Worm (Caenorhabditis elegans): ENCODE measurements around the gene bgnt-1.1.

bgnt-1.1 gene

DNA sequence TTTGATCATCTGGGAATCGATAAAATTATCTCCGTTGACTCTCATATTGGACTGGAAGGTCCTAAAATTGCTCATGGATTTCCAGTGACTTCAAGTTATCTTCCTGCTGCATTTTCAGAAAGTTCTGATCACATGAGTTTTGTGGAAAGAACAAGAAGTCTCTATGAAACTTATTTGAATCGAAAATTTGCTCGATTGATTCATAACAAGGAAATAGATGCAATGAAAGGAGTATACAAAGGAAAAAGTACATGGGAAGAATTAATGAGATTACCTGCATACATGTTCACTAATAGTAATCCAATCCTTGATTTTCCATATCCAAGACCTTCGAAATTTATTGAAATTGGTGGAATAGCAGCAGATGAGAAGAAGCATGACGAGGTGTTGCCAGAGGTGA lies 6.8 kb upstream of the bgnt-1.1 start:
- no peak for TF ChIP-seq R02D3.7 (tag; optimal IDR thresholded peaks at IDR 0.05)
- no peak for TF ChIP-seq skn-1 (tag; optimal IDR thresholded peaks at IDR 0.05)
- no peak for TF ChIP-seq nhr-67 (tag; optimal IDR thresholded peaks at IDR 0.05)
- no peak for TF ChIP-seq nfya-1 (tag; optimal IDR thresholded peaks at IDR 0.05; ENCODE audit: insufficient read depth)
- no peak for TF ChIP-seq fkh-10 (GFP tag; optimal IDR thresholded peaks at IDR 0.05)
- TF ChIP-seq nhr-12 (tag; optimal IDR thresholded peaks at IDR 0.05): no peak
- TF ChIP-seq lsy-12 (tag; optimal IDR thresholded peaks at IDR 0.05): no peak
- TF ChIP-seq nhr-28 (tag; optimal IDR thresholded peaks at IDR 0.05): no peak
- TF ChIP-seq egl-5 (tag; optimal IDR thresholded peaks at IDR 0.05): no peak
- TF ChIP-seq lin-15B (tag; optimal IDR thresholded peaks at IDR 0.05): no peak
- TF ChIP-seq ztf-4 (tag; optimal IDR thresholded peaks at IDR 0.05): no peak
- no peak for TF ChIP-seq jun-1 (tag; optimal IDR thresholded peaks at IDR 0.05)
- no peak for TF ChIP-seq tbx-2 (tag; optimal IDR thresholded peaks at IDR 0.05)
- no peak for TF ChIP-seq unc-62 (GFP tag; optimal IDR thresholded peaks at IDR 0.05)
- no peak for TF ChIP-seq unc-39 (tag; optimal IDR thresholded peaks at IDR 0.05)
- no peak for TF ChIP-seq pha-4 (tag; optimal IDR thresholded peaks at IDR 0.05)

- peak; percentile 85 for TF ChIP-seq elt-2 (tag; optimal IDR thresholded peaks at IDR 0.05)
- TF ChIP-seq mml-1 (tag; optimal IDR thresholded peaks at IDR 0.05): no peak
- peak; percentile 84 for TF ChIP-seq pqm-1 (tag; optimal IDR thresholded peaks at IDR 0.05)
- TF ChIP-seq fos-1 (tag; optimal IDR thresholded peaks at IDR 0.05): no peak
Measured at ce11 chrIV:10466398-10466797, 6.2 kb upstream of the bgnt-1.1 start.

DNA sequence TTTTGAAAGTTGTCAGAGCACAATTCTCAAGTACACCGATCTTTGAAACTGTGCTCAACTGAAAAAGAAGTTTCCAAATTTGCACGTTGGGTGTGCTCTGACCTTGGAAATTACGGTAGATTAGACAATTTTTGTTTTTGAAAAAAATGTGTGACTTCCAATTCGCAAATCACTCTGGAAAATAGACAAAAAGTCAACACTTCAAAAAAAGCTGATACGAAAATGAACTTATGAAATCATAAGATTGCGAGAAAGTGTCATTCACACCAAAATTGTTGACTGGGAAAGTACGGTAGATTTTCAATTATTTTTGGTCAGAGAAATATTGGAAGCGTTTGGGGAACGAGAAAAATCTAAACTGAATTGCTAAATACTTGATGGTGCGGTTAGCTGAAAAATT lies 5.2 kb upstream of the bgnt-1.1 start:
- peak; percentile 66 for TF ChIP-seq elt-2 (tag; optimal IDR thresholded peaks at IDR 0.05)
- TF ChIP-seq ZK546.5 (tag; optimal IDR thresholded peaks at IDR 0.05): no peak
- TF ChIP-seq pha-4 (tag; optimal IDR thresholded peaks at IDR 0.05): peak; percentile 2
- peak; percentile 2 for TF ChIP-seq pqm-1 (tag; optimal IDR thresholded peaks at IDR 0.05)

DNA sequence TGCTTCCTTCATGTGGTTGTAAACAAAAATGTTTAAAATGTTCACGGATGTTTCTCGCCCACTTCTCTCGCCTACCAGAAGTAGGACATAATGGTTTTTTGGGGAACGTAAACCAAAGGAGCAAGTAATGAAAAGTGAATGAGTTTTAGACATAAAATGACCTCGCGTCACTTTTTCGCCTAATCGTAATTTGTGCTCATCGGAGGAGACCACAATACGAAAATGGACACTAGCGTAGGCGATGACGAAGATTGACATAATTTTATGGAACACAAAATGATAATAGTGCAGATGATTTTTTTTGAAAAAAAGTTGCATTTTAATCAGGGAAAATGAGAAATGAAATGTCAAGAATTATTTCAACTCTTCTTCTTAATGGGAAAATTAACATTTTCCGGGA lies 3.9 kb upstream of the bgnt-1.1 start:
- peak; percentile 45 for TF ChIP-seq pqm-1 (tag; optimal IDR thresholded peaks at IDR 0.05)
- TF ChIP-seq aly-2 (tag; optimal IDR thresholded peaks at IDR 0.05): no peak

ce11 chrIV:10469494-10469893 lies 3.1 kb upstream of the bgnt-1.1 start, which contains the start of gene ugt-44:
Gene ugt-44 (plus strand): TSS chrIV:10469741.
- no peak for TF ChIP-seq egl-27 (tag; optimal IDR thresholded peaks at IDR 0.05)
- TF ChIP-seq pqm-1 (tag; optimal IDR thresholded peaks at IDR 0.05): peak; percentile 75
- peak; percentile 88 for TF ChIP-seq elt-2 (tag; optimal IDR thresholded peaks at IDR 0.05)
- TF ChIP-seq ztf-4 (tag; optimal IDR thresholded peaks at IDR 0.05): no peak
- peak; percentile 36 for TF ChIP-seq jun-1 (tag; optimal IDR thresholded peaks at IDR 0.05)
- no peak for TF ChIP-seq aly-2 (tag; optimal IDR thresholded peaks at IDR 0.05)
- TF ChIP-seq nhr-43 (tag; optimal IDR thresholded peaks at IDR 0.05; ENCODE audit: poor library complexity, severe bottlenecking): no peak
- no peak for TF ChIP-seq lin-15B (tag; optimal IDR thresholded peaks at IDR 0.05)

ce11 chrIV:10475234-10475633 lies 2.7 kb downstream of the bgnt-1.1 start:
- no peak for TF ChIP-seq zag-1 (tag; optimal IDR thresholded peaks at IDR 0.05)
- TF ChIP-seq nhr-25 (tag; optimal IDR thresholded peaks at IDR 0.05): no peak
- no peak for TF ChIP-seq egl-27 (tag; optimal IDR thresholded peaks at IDR 0.05)
- TF ChIP-seq egl-5 (tag; optimal IDR thresholded peaks at IDR 0.05): no peak
- no peak for TF ChIP-seq ceh-28 (tag; optimal IDR thresholded peaks at IDR 0.05)
- no peak for TF ChIP-seq pha-4 (tag; optimal IDR thresholded peaks at IDR 0.05)
- TF ChIP-seq pqm-1 (tag; optimal IDR thresholded peaks at IDR 0.05): no peak
- TF ChIP-seq skn-1 (tag; optimal IDR thresholded peaks at IDR 0.05): no peak
- TF ChIP-seq lin-15B (tag; optimal IDR thresholded peaks at IDR 0.05): no peak
- TF ChIP-seq eor-1 (tag; optimal IDR thresholded peaks at IDR 0.05): no peak
- no peak for TF ChIP-seq fkh-10 (GFP tag; optimal IDR thresholded peaks at IDR 0.05)
- no peak for TF ChIP-seq ceh-16 (tag; optimal IDR thresholded peaks at IDR 0.05)
- no peak for TF ChIP-seq mdl-1 (tag; optimal IDR thresholded peaks at IDR 0.05)
- no peak for TF ChIP-seq unc-62 (GFP tag; optimal IDR thresholded peaks at IDR 0.05)
- TF ChIP-seq tbx-2 (tag; optimal IDR thresholded peaks at IDR 0.05): no peak
- TF ChIP-seq hmg-11 (tag; optimal IDR thresholded peaks at IDR 0.05): no peak
- TF ChIP-seq ceh-9 (tag; optimal IDR thresholded peaks at IDR 0.05): no peak
- TF ChIP-seq nfya-1 (tag; optimal IDR thresholded peaks at IDR 0.05; ENCODE audit: insufficient read depth): no peak
- TF ChIP-seq jun-1 (tag; optimal IDR thresholded peaks at IDR 0.05): no peak
